Worm (Caenorhabditis elegans): ENCODE results near the gene hmgr-1.

hmgr-1 gene

ce11 chrIII:7370569-7370968 lies 11.3 kb downstream of the hmgr-1 start:
- no peak for TF ChIP-seq tra-4 (tag; optimal IDR thresholded peaks at IDR 0.05)
- no peak for TF ChIP-seq sea-1 (GFP tag; conservative IDR thresholded peaks at IDR 0.05)
- TF ChIP-seq F13C5.2 (tag; optimal IDR thresholded peaks at IDR 0.05), result no peak
- no peak for TF ChIP-seq pes-1 (GFP tag; IDR thresholded peaks at IDR 0.05)
- TF ChIP-seq ets-7 (tag; optimal IDR thresholded peaks at IDR 0.05), result no peak
- no peak for TF ChIP-seq ceh-13 (GFP tag; optimal IDR thresholded peaks at IDR 0.05)
- no peak for TF ChIP-seq flt-1 (GFP tag; IDR thresholded peaks at IDR 0.05)
- TF ChIP-seq hmg-4 (GFP tag; optimal IDR thresholded peaks at IDR 0.05), result no peak
- no peak for TF ChIP-seq ama-1 (optimal IDR thresholded peaks at IDR 0.05)
- no peak for TF ChIP-seq tbx-11 (GFP tag; IDR thresholded peaks at IDR 0.05)
- TF ChIP-seq aly-1 (tag; optimal IDR thresholded peaks at IDR 0.05), result no peak
- no peak for TF ChIP-seq ceh-36 (tag; optimal IDR thresholded peaks at IDR 0.05)
- no peak for TF ChIP-seq B0310.2 (tag; optimal IDR thresholded peaks at IDR 0.05)

ce11 chrIII:7373802-7374435 lies 14.6 kb downstream of the hmgr-1 start:
- no peak for TF ChIP-seq B0310.2 (tag; optimal IDR thresholded peaks at IDR 0.05)

- TF ChIP-seq ceh-36 (tag; optimal IDR thresholded peaks at IDR 0.05) (no peak), hmg-4 (GFP tag; optimal IDR thresholded peaks at IDR 0.05) (no peak), B0310.2 (tag; optimal IDR thresholded peaks at IDR 0.05) (no peak)
Observed at ce11 chrIII:7374681-7375271, 15.5 kb downstream of the hmgr-1 start, which contains the start of gene mml-1. Gene mml-1, minus strand, starts transcription at chrIII:7374731.

- no peak for TF ChIP-seq tbx-11 (GFP tag; IDR thresholded peaks at IDR 0.05)
Observed at ce11 chrIII:7375434-7375833, 16.1 kb downstream of the hmgr-1 start.

- TF ChIP-seq aly-1 (tag; optimal IDR thresholded peaks at IDR 0.05), result no peak
- no peak for TF ChIP-seq ceh-36 (tag; optimal IDR thresholded peaks at IDR 0.05)
- peak; percentile 86 for TF ChIP-seq hmg-4 (GFP tag; optimal IDR thresholded peaks at IDR 0.05)
- TF ChIP-seq tbx-37 (GFP tag; conservative IDR thresholded peaks at IDR 0.05), result no peak
- no peak for TF ChIP-seq hnd-1 (tag; optimal IDR thresholded peaks at IDR 0.05)
- no peak for TF ChIP-seq sea-1 (GFP tag; conservative IDR thresholded peaks at IDR 0.05)
Observed at ce11 chrIII:7376143-7376802, 17.0 kb downstream of the hmgr-1 start.

- TF ChIP-seq ceh-36 (tag; optimal IDR thresholded peaks at IDR 0.05) (no peak), hmg-4 (GFP tag; optimal IDR thresholded peaks at IDR 0.05) (peak; percentile 15)
Observed at ce11 chrIII:7378522-7378921, 19.2 kb downstream of the hmgr-1 start.

- no peak for TF ChIP-seq hmbx-1 (tag; optimal IDR thresholded peaks at IDR 0.05)
- TF ChIP-seq flt-1 (GFP tag; IDR thresholded peaks at IDR 0.05), result no peak
- TF ChIP-seq pes-1 (GFP tag; IDR thresholded peaks at IDR 0.05), result no peak
- TF ChIP-seq aly-1 (tag; optimal IDR thresholded peaks at IDR 0.05), result no peak
Observed at ce11 chrIII:7378945-7379344, 19.6 kb downstream of the hmgr-1 start, which contains the start of gene T20B12.7. Gene T20B12.7, minus strand, starts transcription at chrIII:7379045.

ce11 chrIII:7380120-7380519 lies 20.8 kb downstream of the hmgr-1 start:
- TF ChIP-seq ceh-13 (GFP tag; optimal IDR thresholded peaks at IDR 0.05) (no peak), F13C5.2 (tag; optimal IDR thresholded peaks at IDR 0.05) (no peak), tbx-11 (GFP tag; IDR thresholded peaks at IDR 0.05) (no peak), B0310.2 (tag; optimal IDR thresholded peaks at IDR 0.05) (no peak), tbx-37 (GFP tag; conservative IDR thresholded peaks at IDR 0.05) (no peak), ets-7 (tag; optimal IDR thresholded peaks at IDR 0.05) (no peak), scrt-1 (GFP tag; IDR thresholded peaks at IDR 0.05) (no peak), tra-4 (tag; optimal IDR thresholded peaks at IDR 0.05) (no peak), aly-1 (tag; optimal IDR thresholded peaks at IDR 0.05) (no peak), pes-1 (GFP tag; IDR thresholded peaks at IDR 0.05) (no peak), sea-1 (GFP tag; conservative IDR thresholded peaks at IDR 0.05) (no peak), flt-1 (GFP tag; IDR thresholded peaks at IDR 0.05) (no peak), hnd-1 (tag; optimal IDR thresholded peaks at IDR 0.05) (no peak), ama-1 (optimal IDR thresholded peaks at IDR 0.05) (no peak), hmg-4 (GFP tag; optimal IDR thresholded peaks at IDR 0.05) (no peak), hmbx-1 (tag; optimal IDR thresholded peaks at IDR 0.05) (no peak), ceh-36 (tag; optimal IDR thresholded peaks at IDR 0.05) (no peak)

- no peak for TF ChIP-seq ama-1 (optimal IDR thresholded peaks at IDR 0.05)
- TF ChIP-seq hmbx-1 (tag; optimal IDR thresholded peaks at IDR 0.05), result no peak
- no peak for TF ChIP-seq ets-7 (tag; optimal IDR thresholded peaks at IDR 0.05)
- TF ChIP-seq B0310.2 (tag; optimal IDR thresholded peaks at IDR 0.05), result no peak
- peak; percentile 18 for TF ChIP-seq F13C5.2 (tag; optimal IDR thresholded peaks at IDR 0.05)
- no peak for TF ChIP-seq pes-1 (GFP tag; IDR thresholded peaks at IDR 0.05)
- no peak for TF ChIP-seq tra-4 (tag; optimal IDR thresholded peaks at IDR 0.05)
- no peak for TF ChIP-seq hnd-1 (tag; optimal IDR thresholded peaks at IDR 0.05)
Observed at ce11 chrIII:7381546-7382171, 22.4 kb downstream of the hmgr-1 start, which contains the start of the genes hmg-4 and T20B12.3. Gene hmg-4, minus strand, starts transcription at chrIII:7381596. Gene T20B12.3, plus strand, starts transcription at chrIII:7382115.

Data from whole organism, early embryonic.